Worm (Caenorhabditis elegans) whole organism, L2 larva: ENCODE data around the gene apc-10.

Source experiments
- R02D3.7 ChIP-seq: fragments of 150-350 bp; optimal IDR thresholded peaks from 2 replicates; lab custom pipeline; 2014; ENCODE audit warnings: missing biosample characterization, missing genetic modification characterization
- Y55F3AM.14 ChIP-seq: fragments of 200-800 bp; sonication (Bioruptor generic); optimal IDR thresholded peaks from 2 replicates; lab custom pipeline; 2018; ENCODE audit warnings: mild to moderate bottlenecking, missing genetic modification characterization, missing compliant biosample characterization
- ama-1 ChIP-seq: fragments of 150-350 bp; optimal IDR thresholded peaks from 2 replicates; lab custom pipeline; 2018; ENCODE audit warnings: inconsistent platforms
- ceh-16 ChIP-seq: fragments of 150-350 bp; optimal IDR thresholded peaks from 2 replicates; lab custom pipeline; 2014; ENCODE audit warnings: missing biosample characterization, missing genetic modification characterization
- ceh-82 ChIP-seq: fragments of 150-350 bp; optimal IDR thresholded peaks from 2 replicates; lab custom pipeline; 2014; ENCODE audit warnings: missing biosample characterization, missing genetic modification characterization
- crh-2 ChIP-seq: sonication (generic microtip); optimal IDR thresholded peaks from 2 replicates; lab custom pipeline; 2017; ENCODE audit warnings: missing biosample characterization, missing genetic modification characterization
- dmd-4 ChIP-seq: sonication (generic microtip); optimal IDR thresholded peaks from 2 replicates; lab custom pipeline; 2017; ENCODE audit warnings: missing biosample characterization, missing genetic modification characterization
- egl-27 ChIP-seq: sonication (generic microtip); optimal IDR thresholded peaks from 3 replicates; lab custom pipeline; 2017; ENCODE audit warnings: missing biosample characterization, missing genetic modification reagents, missing genetic modification characterization
- fos-1 ChIP-seq: fragments of 150-350 bp; optimal IDR thresholded peaks from 2 replicates; lab custom pipeline; 2014; ENCODE audit warnings: missing biosample characterization, missing genetic modification characterization
- gmeb-1 ChIP-seq: fragments of 150-350 bp; optimal IDR thresholded peaks from 2 replicates; lab custom pipeline; 2014; ENCODE audit warnings: missing biosample characterization, missing genetic modification characterization
- lin-11 ChIP-seq: fragments of 150-350 bp; sonication (generic microtip); optimal IDR thresholded peaks from 2 replicates; lab custom pipeline; 2014; ENCODE audit warnings: missing biosample characterization, missing genetic modification characterization, inconsistent platforms, mixed read lengths
- lin-13 ChIP-seq: fragments of 150-350 bp; optimal IDR thresholded peaks from 2 replicates; lab custom pipeline; 2014; ENCODE audit warnings: missing biosample characterization, missing genetic modification reagents, missing genetic modification characterization
- lin-39 ChIP-seq: fragments of 150-350 bp; optimal IDR thresholded peaks from 2 replicates; lab custom pipeline; 2014; ENCODE audit warnings: missing biosample characterization, missing genetic modification reagents, missing genetic modification characterization
- lsy-2 ChIP-seq, 2 experiments: fragments of 150-350 bp in 1 of 2; sonication (generic microtip) in 1 of 2; optimal IDR thresholded peaks; 2 replicates each; lab custom pipeline; 2014 to 2017; ENCODE audit warnings: missing biosample characterization in 2 of 2, missing genetic modification characterization in 2 of 2
- mab-5 ChIP-seq: fragments of 150-350 bp; optimal IDR thresholded peaks from 2 replicates; lab custom pipeline; 2014; ENCODE audit warnings: missing biosample characterization, missing genetic modification characterization
- mbf-1 ChIP-seq: sonication (generic microtip); optimal IDR thresholded peaks from 2 replicates; lab custom pipeline; 2017; ENCODE audit warnings: missing biosample characterization, missing genetic modification characterization
- nhr-10 ChIP-seq: sonication (generic microtip); optimal IDR thresholded peaks from 2 replicates; lab custom pipeline; 2017; ENCODE audit warnings: missing biosample characterization, missing genetic modification characterization
- nhr-12 ChIP-seq: fragments of 150-350 bp; optimal IDR thresholded peaks from 2 replicates; lab custom pipeline; 2014; ENCODE audit warnings: missing biosample characterization, missing genetic modification characterization
- nhr-129 ChIP-seq: fragments of 150-350 bp; optimal IDR thresholded peaks from 2 replicates; lab custom pipeline; 2014; ENCODE audit warnings: missing biosample characterization, missing genetic modification characterization
- nhr-21 ChIP-seq: fragments of 150-350 bp; optimal IDR thresholded peaks from 2 replicates; lab custom pipeline; 2014; ENCODE audit warnings: missing biosample characterization, missing genetic modification characterization
- nhr-23 ChIP-seq: fragments of 150-350 bp; optimal IDR thresholded peaks from 2 replicates; lab custom pipeline; 2014; ENCODE audit warnings: missing biosample characterization, missing genetic modification reagents, missing genetic modification characterization
- nhr-237 ChIP-seq: fragments of 150-350 bp; optimal IDR thresholded peaks from 2 replicates; lab custom pipeline; 2014; ENCODE audit warnings: missing biosample characterization, missing genetic modification characterization
- nhr-25 ChIP-seq: fragments of 150-350 bp; sonication (generic microtip); optimal IDR thresholded peaks from 3 replicates; lab custom pipeline; 2014; ENCODE audit warnings: missing biosample characterization, missing genetic modification characterization
- nhr-6 ChIP-seq: fragments of 150-350 bp; optimal IDR thresholded peaks from 2 replicates; lab custom pipeline; 2014; ENCODE audit warnings: missing biosample characterization, missing genetic modification characterization
- sem-4 ChIP-seq: fragments of 150-350 bp; optimal IDR thresholded peaks from 2 replicates; lab custom pipeline; 2014; ENCODE audit warnings: missing biosample characterization, missing genetic modification reagents, missing genetic modification characterization
- skn-1 ChIP-seq: sonication (generic microtip); optimal IDR thresholded peaks from 2 replicates; lab custom pipeline; 2017; ENCODE audit warnings: missing biosample characterization, missing genetic modification characterization
- sma-3 ChIP-seq: sonication (generic microtip); optimal IDR thresholded peaks from 2 replicates; lab custom pipeline; 2016; ENCODE audit warnings: missing genetic modification reagents, missing genetic modification characterization, missing compliant biosample characterization
- sma-9 ChIP-seq, 2 experiments: fragments of 150-350 bp in 1 of 2; sonication (generic microtip) in 1 of 2; optimal IDR thresholded peaks; 2 replicates each; lab custom pipeline; 2014 to 2016; ENCODE audit warnings: missing genetic modification characterization in 2 of 2, mild to moderate bottlenecking in 1 of 2, missing biosample characterization in 1 of 2, missing compliant biosample characterization in 1 of 2, missing genetic modification reagents in 1 of 2, moderate library complexity in 1 of 2
- unc-62 ChIP-seq: fragments of 150-350 bp; optimal IDR thresholded peaks from 2 replicates; lab custom pipeline; 2014; ENCODE audit warnings: missing biosample characterization, missing genetic modification reagents, missing genetic modification characterization
- zag-1 ChIP-seq: fragments of 150-350 bp; optimal IDR thresholded peaks from 2 replicates; lab custom pipeline; 2014; ENCODE audit warnings: missing biosample characterization, missing genetic modification characterization
- ztf-1 ChIP-seq: fragments of 200-800 bp; sonication (Bioruptor generic); conservative IDR thresholded peaks from 2 replicates; pipeline ENCODE4 v1.3.6; 2022; ENCODE audit warnings: missing genetic modification characterization, missing compliant biosample characterization
- ztf-4 ChIP-seq: fragments of 150-350 bp; optimal IDR thresholded peaks from 2 replicates; lab custom pipeline; 2014; ENCODE audit warnings: missing biosample characterization, missing genetic modification characterization

apc-10 gene

DNA sequence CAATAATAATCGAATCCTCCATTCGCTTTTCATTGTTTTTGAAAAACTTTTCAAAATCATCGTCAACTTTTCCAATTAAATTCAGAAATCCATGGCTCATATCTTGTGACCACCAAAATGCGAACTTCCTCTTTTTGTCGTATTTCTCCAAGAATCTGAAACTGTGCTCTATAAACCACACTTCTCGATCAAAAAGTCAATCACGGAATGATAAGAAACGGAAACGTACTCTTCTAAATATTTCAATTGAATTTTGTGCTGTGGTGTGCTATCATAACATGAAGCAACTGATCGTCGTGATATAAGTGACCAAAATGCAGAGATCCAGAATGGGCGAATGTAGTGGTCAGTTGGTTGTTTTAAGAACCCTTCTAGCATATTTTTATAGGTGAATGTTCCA is 21.5 kb downstream of the apc-10 start:
- TF ChIP-seq nhr-237: no peak
- TF ChIP-seq fos-1 (tag; lab: Kevin White, UChicago): peak; percentile 29

DNA sequence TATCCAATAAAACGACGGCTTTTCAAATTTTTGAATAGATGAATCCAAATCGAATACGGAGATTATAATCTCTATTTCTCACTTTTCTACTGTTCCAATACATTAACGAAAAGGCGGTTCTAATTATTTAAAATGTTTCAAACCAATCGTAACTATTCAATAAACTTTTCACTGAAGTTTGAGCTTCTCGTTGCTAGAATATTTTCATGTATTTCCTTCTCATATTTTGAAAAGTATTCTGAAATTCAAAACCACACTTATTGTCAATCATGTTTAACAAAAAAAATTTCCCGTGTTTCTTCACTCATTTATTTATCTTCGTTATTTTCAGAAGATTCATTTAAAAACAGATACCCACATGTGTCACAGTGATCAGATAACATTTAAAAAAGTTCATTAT is 23.3 kb downstream of the apc-10 start, which contains the start of gene F15H10.8:
F15H10.8 (minus strand) TSS at position 101 of the 400 bp plus-strand sequence.
- TF ChIP-seq skn-1 (tag; lab: Kevin White, UChicago) (no peak), nhr-129 (tag; lab: Kevin White, UChicago) (no peak), nhr-21 (tag; lab: Kevin White, UChicago) (no peak), ceh-82 (no peak), lsy-2 (tag; optimal IDR thresholded peaks at IDR 0.05; lab: Kevin White, UChicago) (no peak), unc-62 (GFP tag; lab: Kevin White, UChicago) (no peak), ztf-4 (no peak), dmd-4 (no peak), mbf-1 (tag; lab: Kevin White, UChicago) (no peak), lin-39 (tag; lab: Kevin White, UChicago) (no peak), lin-13 (no peak)

DNA sequence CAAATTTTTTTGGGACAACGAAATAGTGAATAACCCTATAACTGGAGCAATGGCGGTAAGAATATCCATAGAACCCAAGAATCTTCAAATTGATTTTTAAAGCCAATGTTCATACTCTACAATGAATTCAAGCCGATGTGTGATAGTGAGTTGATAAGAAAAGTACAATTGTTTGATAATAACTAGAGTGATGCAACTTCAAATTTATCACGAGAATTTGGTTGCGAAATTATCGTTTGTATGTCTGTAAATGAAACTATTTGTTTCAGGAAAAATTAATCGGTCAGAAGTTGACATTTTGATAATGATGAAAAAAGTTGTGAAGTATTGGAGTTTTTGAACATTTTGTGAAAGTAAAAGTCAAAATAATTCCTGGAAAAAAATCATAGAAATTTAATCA is 26.9 kb downstream of the apc-10 start:
- TF ChIP-seq nhr-129 (tag; lab: Kevin White, UChicago): peak; percentile 80
- TF ChIP-seq gmeb-1 (tag; lab: Kevin White, UChicago): peak; percentile 24
- TF ChIP-seq fos-1 (tag; lab: Kevin White, UChicago): peak; percentile 93
- no peak for TF ChIP-seq lin-13
- TF ChIP-seq sma-9 (GFP tag; optimal IDR thresholded peaks at IDR 0.05; lab: Kevin White, UChicago): peak; percentile 76
- no peak for TF ChIP-seq sma-9 (tag; optimal IDR thresholded peaks at IDR 0.05; lab: Kevin White, UChicago)
- TF ChIP-seq crh-2 (tag; lab: Kevin White, UChicago): peak; percentile 37
- TF ChIP-seq lin-39 (tag; lab: Kevin White, UChicago): no peak

- TF ChIP-seq fos-1 (tag; lab: Kevin White, UChicago) (peak; percentile 41), sma-9 (GFP tag; optimal IDR thresholded peaks at IDR 0.05; lab: Kevin White, UChicago) (peak; percentile 53), sma-9 (tag; optimal IDR thresholded peaks at IDR 0.05; lab: Kevin White, UChicago) (no peak), R02D3.7 (no peak), nhr-25 (tag; lab: Kevin White, UChicago) (no peak), nhr-129 (tag; lab: Kevin White, UChicago) (peak; percentile 29), nhr-12 (tag; lab: Kevin White, UChicago) (no peak), crh-2 (tag; lab: Kevin White, UChicago) (peak; percentile 14)
- TF ChIP-seq, all 48 proteins: peak for 4
Measured at ce11 chrV:10398431-10398830, 27.7 kb downstream of the apc-10 start, which contains the start of gene ugt-2. Gene ugt-2 (plus strand): TSS chrV:10398801.

DNA sequence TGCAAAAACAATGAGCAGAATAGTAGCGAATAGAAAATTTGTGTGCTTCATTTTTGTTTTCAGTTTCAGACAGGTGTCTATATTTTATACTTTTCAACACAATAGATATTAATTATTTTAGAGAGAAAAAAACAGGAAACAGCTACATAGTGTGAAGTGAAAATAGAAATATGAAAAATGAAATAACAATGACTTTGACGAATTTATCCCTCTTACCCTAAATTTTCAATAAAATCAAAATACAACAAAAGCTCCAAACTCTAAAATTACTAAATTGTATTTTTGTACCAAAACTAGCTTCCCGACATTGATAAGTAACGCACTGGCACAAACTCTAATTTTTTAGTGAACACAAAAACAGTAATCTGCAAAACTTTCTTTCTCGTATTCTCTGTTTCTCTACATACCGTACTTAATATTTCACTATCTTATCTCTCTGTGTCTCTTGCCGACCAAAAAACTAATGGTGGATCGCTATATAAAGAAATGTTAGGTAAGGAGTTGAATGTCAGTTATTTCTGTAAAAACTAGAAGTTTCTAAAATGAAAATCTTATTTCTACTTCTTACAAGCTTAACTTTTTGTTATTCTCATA is 30.9 kb downstream of the apc-10 start, which contains the start of the genes col-151 and ugt-1:
col-151 (minus strand) TSS at position 51 of the 594 bp plus-strand sequence.
ugt-1 (plus strand) TSS at position 491 of the 594 bp plus-strand sequence.
- TF ChIP-seq lin-11: no peak
- TF ChIP-seq fos-1 (tag; lab: Kevin White, UChicago): peak; percentile 25

ce11 chrV:10393708-10394107 is 32.4 kb downstream of the apc-10 start:
- no peak for TF ChIP-seq ama-1
- TF ChIP-seq nhr-21 (tag; lab: Kevin White, UChicago): no peak
- TF ChIP-seq sma-3 (GFP tag; lab: Kevin White, UChicago): no peak
- TF ChIP-seq nhr-129 (tag; lab: Kevin White, UChicago): no peak
- no peak for TF ChIP-seq lin-11
- no peak for TF ChIP-seq R02D3.7
- TF ChIP-seq Y55F3AM.14 (GFP tag; lab: Kevin White, UChicago): peak; percentile 74
- no peak for TF ChIP-seq zag-1 (tag; lab: Kevin White, UChicago)

DNA sequence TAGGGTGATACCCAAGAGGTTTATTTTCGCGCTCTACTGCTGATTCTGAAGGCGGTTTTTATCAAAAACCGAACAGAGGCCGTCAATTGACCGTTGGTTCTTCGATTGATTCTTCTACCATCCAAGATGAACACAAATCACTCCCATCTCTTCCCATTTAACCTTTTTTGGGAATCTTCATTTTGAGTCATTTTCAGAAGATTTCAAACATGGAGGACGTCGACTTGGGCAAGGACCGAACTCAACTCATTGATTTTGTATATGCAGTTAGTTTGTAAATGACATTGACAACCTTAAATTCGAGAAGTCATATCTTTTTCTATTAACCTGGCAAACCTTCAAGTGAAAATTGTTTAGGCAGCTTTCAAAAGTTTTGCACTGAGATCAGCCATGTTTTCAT is 37.8 kb downstream of the apc-10 start, which contains the start of gene AC3.5:
AC3.5 (plus strand) TSS at position 210 of the 400 bp plus-strand sequence.
- TF ChIP-seq sma-9 (GFP tag; optimal IDR thresholded peaks at IDR 0.05; lab: Kevin White, UChicago) (no peak), sma-9 (tag; optimal IDR thresholded peaks at IDR 0.05; lab: Kevin White, UChicago) (no peak), nhr-129 (tag; lab: Kevin White, UChicago) (no peak), fos-1 (tag; lab: Kevin White, UChicago) (peak; percentile 8), nhr-23 (tag; lab: Kevin White, UChicago) (no peak), nhr-21 (tag; lab: Kevin White, UChicago) (peak; percentile 13), nhr-237 (no peak), ztf-1 (no peak), mab-5 (no peak), sem-4 (tag; lab: Kevin White, UChicago) (no peak), ztf-4 (no peak), egl-27 (no peak), nhr-6 (tag; lab: Kevin White, UChicago) (no peak), ceh-16 (tag; lab: Kevin White, UChicago) (no peak), ama-1 (no peak), mbf-1 (tag; lab: Kevin White, UChicago) (no peak), unc-62 (GFP tag; lab: Kevin White, UChicago) (no peak), nhr-10 (tag; lab: Kevin White, UChicago) (no peak)
